Fruit fly (Drosophila melanogaster) whole organism, embryonic: ENCODE data around the gene ea.

Experiments
- Atf6 ChIP-seq: fragments of 200-800 bp; sonication (Bioruptor generic); IDR thresholded peaks from 2 replicates; pipeline ENCODE4 v1.3.6; 2022; ENCODE audit warnings: missing biosample characterization, missing genetic modification characterization
- C15 ChIP-seq: fragments of 200-800 bp; sonication (Bioruptor generic); IDR thresholded peaks from 3 replicates; pipeline ENCODE4 v1.3.6; 2022; ENCODE audit warnings: missing biosample characterization, missing genetic modification characterization
- CG11085 ChIP-seq: fragments of 200-800 bp; sonication (Bioruptor generic); IDR thresholded peaks from 2 replicates; pipeline ENCODE4 v1.3.6; 2022; ENCODE audit warnings: missing biosample characterization, missing genetic modification characterization
- CG11398 ChIP-seq: fragments of 200-800 bp; sonication (Bioruptor generic); optimal IDR thresholded peaks from 2 replicates; lab custom pipeline; 2016; ENCODE audit warnings: missing biosample characterization, missing genetic modification characterization
- CG11696 ChIP-seq: fragments of 200-800 bp; sonication (Bioruptor generic); IDR thresholded peaks from 2 replicates; pipeline ENCODE4 v1.3.6; 2022; ENCODE audit warnings: missing biosample characterization, missing genetic modification characterization
- CG12219 ChIP-seq: fragments of 200-800 bp; sonication (Bioruptor generic); optimal IDR thresholded peaks from 3 replicates; lab custom pipeline; 2018; ENCODE audit warnings: missing biosample characterization, mild to moderate bottlenecking, missing genetic modification characterization
- CG12236 ChIP-seq: fragments of 200-800 bp; sonication (Bioruptor generic); optimal IDR thresholded peaks from 2 replicates; lab custom pipeline; 2016; ENCODE audit warnings: missing biosample characterization, missing genetic modification characterization
- CG16863 ChIP-seq: fragments of 200-800 bp; sonication (Bioruptor generic); optimal IDR thresholded peaks from 3 replicates; lab custom pipeline; 2016; ENCODE audit warnings: missing biosample characterization, missing genetic modification characterization
- CG17359 ChIP-seq: fragments of 200-800 bp; sonication (Bioruptor generic); optimal IDR thresholded peaks from 3 replicates; lab custom pipeline; 2018; ENCODE audit warnings: missing biosample characterization, mild to moderate bottlenecking, missing genetic modification characterization, moderate library complexity
- CG2202 ChIP-seq: fragments of 200-800 bp; sonication (Bioruptor generic); optimal IDR thresholded peaks from 2 replicates; lab custom pipeline; 2018; ENCODE audit warnings: missing biosample characterization, mild to moderate bottlenecking, missing genetic modification characterization
- CG3065 ChIP-seq: fragments of 200-800 bp; sonication (Bioruptor generic); optimal IDR thresholded peaks from 2 replicates; lab custom pipeline; 2016; ENCODE audit warnings: missing biosample characterization, missing genetic modification characterization
- CG3281 ChIP-seq: fragments of 200-800 bp; sonication (Bioruptor generic); optimal IDR thresholded peaks from 3 replicates; lab custom pipeline; 2017; ENCODE audit warnings: missing biosample characterization, mild to moderate bottlenecking, missing genetic modification characterization
- CG33213 ChIP-seq: fragments of 200-800 bp; sonication (Bioruptor generic); optimal IDR thresholded peaks from 3 replicates; lab custom pipeline; 2016; ENCODE audit warnings: missing biosample characterization, missing genetic modification characterization
- CG3407 ChIP-seq: fragments of 200-800 bp; sonication (Bioruptor generic); optimal IDR thresholded peaks from 2 replicates; lab custom pipeline; 2018; ENCODE audit warnings: missing biosample characterization, mild to moderate bottlenecking, missing genetic modification characterization
- CG4282 ChIP-seq: fragments of 200-800 bp; sonication (Bioruptor generic); optimal IDR thresholded peaks from 2 replicates; lab custom pipeline; 2016; ENCODE audit warnings: missing biosample characterization, missing genetic modification characterization
- CG4328 ChIP-seq: fragments of 200-800 bp; sonication (Bioruptor generic); optimal IDR thresholded peaks from 3 replicates; lab custom pipeline; 2017; ENCODE audit warnings: missing biosample characterization, missing genetic modification reagents, missing genetic modification characterization
- CG4360 ChIP-seq: fragments of 200-800 bp; sonication (Bioruptor generic); IDR thresholded peaks from 2 replicates; pipeline ENCODE4 v1.3.6; 2022; ENCODE audit warnings: missing biosample characterization, missing genetic modification characterization
- CG5180 ChIP-seq: fragments of 200-800 bp; sonication (Bioruptor generic); optimal IDR thresholded peaks from 3 replicates; lab custom pipeline; 2017; ENCODE audit warnings: missing biosample characterization, missing genetic modification characterization, mild to moderate bottlenecking, moderate library complexity, missing genetic modification reagents
- CG5245 ChIP-seq: fragments of 200-800 bp; sonication (Bioruptor generic); optimal IDR thresholded peaks from 3 replicates; lab custom pipeline; 2016; ENCODE audit warnings: missing biosample characterization, missing genetic modification characterization
- CG6683 ChIP-seq: fragments of 200-800 bp; sonication (Bioruptor generic); optimal IDR thresholded peaks from 2 replicates; lab custom pipeline; 2017; ENCODE audit warnings: missing biosample characterization, mild to moderate bottlenecking, missing genetic modification characterization, missing genetic modification reagents
- CG7786 ChIP-seq: fragments of 200-800 bp; sonication (Bioruptor generic); optimal IDR thresholded peaks from 2 replicates; lab custom pipeline; 2016; ENCODE audit warnings: missing biosample characterization, missing genetic modification characterization
- CG9437 ChIP-seq: fragments of 200-800 bp; sonication (Bioruptor generic); optimal IDR thresholded peaks from 2 replicates; lab custom pipeline; 2018; ENCODE audit warnings: missing biosample characterization, mild to moderate bottlenecking, missing genetic modification characterization
- CrebB ChIP-seq: fragments of 200-800 bp; sonication (Bioruptor generic); optimal IDR thresholded peaks from 3 replicates; lab custom pipeline; 2018; ENCODE audit warnings: missing biosample characterization, mild to moderate bottlenecking, missing genetic modification characterization
- Jarid2 ChIP-seq: fragments of 200-800 bp; sonication (Bioruptor generic); optimal IDR thresholded peaks from 3 replicates; lab custom pipeline; 2017; ENCODE audit warnings: mild to moderate bottlenecking, missing biosample characterization, missing genetic modification reagents, missing genetic modification characterization
- Kr ChIP-seq: fragments of 200-800 bp; sonication (Bioruptor generic); optimal IDR thresholded peaks from 2 replicates; lab custom pipeline; 2017; ENCODE audit warnings: missing biosample characterization, mild to moderate bottlenecking, missing genetic modification characterization
- MTF-1 ChIP-seq: fragments of 200-800 bp; sonication (Bioruptor generic); optimal IDR thresholded peaks from 2 replicates; lab custom pipeline; 2018; ENCODE audit warnings: missing biosample characterization, mild to moderate bottlenecking, missing genetic modification characterization, borderline replicate concordance
- Mad ChIP-seq: fragments of 200-800 bp; sonication (Bioruptor generic); optimal IDR thresholded peaks from 2 replicates; lab custom pipeline; 2016; ENCODE audit warnings: missing biosample characterization, missing genetic modification characterization
- NFAT ChIP-seq: fragments of 200-800 bp; sonication (Bioruptor generic); IDR thresholded peaks from 2 replicates; pipeline ENCODE4 v1.3.6; 2022; ENCODE audit warnings: missing biosample characterization, missing genetic modification characterization
- Ravus ChIP-seq: fragments of 200-800 bp; sonication (Bioruptor generic); IDR thresholded peaks from 2 replicates; pipeline ENCODE4 v1.3.6; 2022; ENCODE audit warnings: missing biosample characterization, missing genetic modification characterization
- bcd ChIP-seq: fragments of 200-800 bp; sonication (Bioruptor generic); optimal IDR thresholded peaks from 2 replicates; lab custom pipeline; 2017; ENCODE audit warnings: missing biosample characterization, mild to moderate bottlenecking, missing genetic modification characterization
- cg ChIP-seq: fragments of 200-800 bp; sonication (Bioruptor generic); optimal IDR thresholded peaks from 3 replicates; lab custom pipeline; 2019; ENCODE audit warnings: missing biosample characterization, mild to moderate bottlenecking, missing genetic modification characterization, moderate library complexity
- crc ChIP-seq: fragments of 200-800 bp; sonication (Bioruptor generic); optimal IDR thresholded peaks from 2 replicates; lab custom pipeline; 2016; ENCODE audit warnings: missing biosample characterization, missing genetic modification characterization
- emc ChIP-seq: fragments of 200-800 bp; sonication (Bioruptor generic); optimal IDR thresholded peaks from 2 replicates; lab custom pipeline; 2016; ENCODE audit warnings: missing biosample characterization, missing genetic modification characterization
- fd3F ChIP-seq: fragments of 200-800 bp; sonication (Bioruptor generic); optimal IDR thresholded peaks from 2 replicates; lab custom pipeline; 2018; ENCODE audit warnings: missing biosample characterization, mild to moderate bottlenecking, missing genetic modification characterization, moderate library complexity
- fd64A ChIP-seq: fragments of 200-800 bp; sonication (Bioruptor generic); optimal IDR thresholded peaks from 3 replicates; lab custom pipeline; 2018; ENCODE audit warnings: missing biosample characterization, mild to moderate bottlenecking, missing genetic modification characterization
- fd96Cb ChIP-seq: fragments of 200-800 bp; sonication (Bioruptor generic); optimal IDR thresholded peaks from 2 replicates; lab custom pipeline; 2018; ENCODE audit warnings: missing biosample characterization, mild to moderate bottlenecking, missing genetic modification characterization, moderate library complexity
- gcm ChIP-seq: fragments of 200-800 bp; sonication (Bioruptor generic); optimal IDR thresholded peaks from 2 replicates; lab custom pipeline; 2019; ENCODE audit warnings: missing biosample characterization, mild to moderate bottlenecking, missing genetic modification characterization, moderate library complexity
- her ChIP-seq: fragments of 200-800 bp; sonication (Bioruptor generic); optimal IDR thresholded peaks from 2 replicates; lab custom pipeline; 2016; ENCODE audit warnings: missing biosample characterization, missing genetic modification characterization
- klu ChIP-seq: fragments of 200-800 bp; sonication (Bioruptor generic); IDR thresholded peaks from 2 replicates; pipeline ENCODE4 v1.3.6; 2022; ENCODE audit warnings: missing biosample characterization, missing genetic modification characterization
- lilli ChIP-seq: fragments of 200-800 bp; sonication (Bioruptor generic); optimal IDR thresholded peaks from 3 replicates; lab custom pipeline; 2016; ENCODE audit warnings: missing biosample characterization, missing genetic modification characterization
- mirr ChIP-seq: fragments of 200-800 bp; sonication (Bioruptor generic); optimal IDR thresholded peaks from 3 replicates; lab custom pipeline; 2018; ENCODE audit warnings: missing biosample characterization, mild to moderate bottlenecking, missing genetic modification characterization
- nerfin-2 ChIP-seq: fragments of 200-800 bp; sonication (Bioruptor generic); IDR thresholded peaks from 2 replicates; pipeline ENCODE4 v1.3.6; 2022; ENCODE audit warnings: missing biosample characterization, missing genetic modification characterization; ENCODE audit not compliant: partially characterized antibody
- org-1 ChIP-seq: fragments of 200-800 bp; sonication (Bioruptor generic); optimal IDR thresholded peaks from 2 replicates; lab custom pipeline; 2017; ENCODE audit warnings: missing biosample characterization, missing genetic modification characterization
- otp ChIP-seq: fragments of 200-800 bp; sonication (Bioruptor generic); IDR thresholded peaks from 3 replicates; pipeline ENCODE4, ENCODE4 v1.3.6; 2022; ENCODE audit warnings: missing biosample characterization, missing genetic modification characterization
- peb ChIP-seq: fragments of 200-800 bp; sonication (Bioruptor generic); IDR thresholded peaks from 2 replicates; pipeline ENCODE4 v1.3.6; 2022; ENCODE audit warnings: missing biosample characterization, missing genetic modification characterization
- pho ChIP-seq: fragments of 200-800 bp; sonication (Bioruptor generic); optimal IDR thresholded peaks from 2 replicates; lab custom pipeline; 2016; ENCODE audit warnings: missing biosample characterization, missing genetic modification characterization
- row ChIP-seq: fragments of 200-800 bp; sonication (Bioruptor generic); IDR thresholded peaks from 3 replicates; pipeline ENCODE4 v1.3.6; 2022; ENCODE audit warnings: missing biosample characterization, missing genetic modification characterization
- ssp ChIP-seq: fragments of 200-800 bp; sonication (Bioruptor generic); IDR thresholded peaks from 2 replicates; pipeline ENCODE4 v1.3.6; 2022; ENCODE audit warnings: missing biosample characterization, missing genetic modification characterization
- sug ChIP-seq: fragments of 200-800 bp; optimal IDR thresholded peaks from 2 replicates; lab custom pipeline; 2019; ENCODE audit warnings: missing biosample characterization, mild to moderate bottlenecking, missing genetic modification characterization, moderate library complexity
- unpg ChIP-seq: fragments of 200-800 bp; sonication (Bioruptor generic); optimal IDR thresholded peaks from 3 replicates; lab custom pipeline; 2018; ENCODE audit warnings: missing biosample characterization, mild to moderate bottlenecking, missing genetic modification characterization, moderate library complexity
- wor ChIP-seq: fragments of 200-800 bp; sonication (Bioruptor generic); IDR thresholded peaks from 2 replicates; pipeline ENCODE4 v1.3.6; 2022; ENCODE audit warnings: missing biosample characterization, missing genetic modification characterization
- yki ChIP-seq: fragments of >200 bp; optimal IDR thresholded peaks from 3 replicates; lab custom pipeline; 2018
- zf30C ChIP-seq: fragments of 200-800 bp; sonication (Bioruptor generic); optimal IDR thresholded peaks from 3 replicates; lab custom pipeline; 2018; ENCODE audit warnings: missing biosample characterization, mild to moderate bottlenecking, missing genetic modification characterization

Gene ea

dm6 chr3R:15366839-15367238, 38.3 kb downstream of the ea start (continued):
- TF ChIP-seq Atf6 (0 out of 2 replicates have a peak, but pooled peaks have one; percentile 10), wor (GFP tag; lab: Robert Waterston, UW) (no peak), CG17359 (tag; lab: Kevin White, UChicago) (peak; percentile 45), Jarid2 (GFP tag; lab: Kevin White, UChicago) (no peak), fd64A (no peak), CG11085 (no peak), CG12219 (GFP tag; lab: Kevin White, UChicago) (no peak), CG4360 (no peak), CG5245 (GFP tag; lab: Kevin White, UChicago) (no peak), NFAT (GFP tag; lab: Robert Waterston, UW) (no peak), CG7786 (GFP tag; lab: Kevin White, UChicago) (no peak), klu (GFP tag; lab: Robert Waterston, UW) (no peak), crc (GFP tag; lab: Kevin White, UChicago) (no peak), CG9437 (GFP tag; lab: Kevin White, UChicago) (no peak), bcd (GFP tag; lab: Kevin White, UChicago) (no peak), Ravus (GFP tag; lab: Robert Waterston, UW) (no peak), CG4282 (no peak), lilli (GFP tag; lab: Kevin White, UChicago) (peak; percentile 4), C15 (GFP tag; lab: Robert Waterston, UW) (no peak), yki (lab: Kevin White, UChicago) (no peak), CG3407 (GFP tag; lab: Kevin White, UChicago) (no peak), mirr (no peak), peb (no peak), sug (no peak), CG5180 (no peak), pho (no peak), org-1 (GFP tag; lab: Kevin White, UChicago) (no peak), CG4328 (no peak), CG16863 (GFP tag; lab: Kevin White, UChicago) (no peak), fd3F (GFP tag; lab: Kevin White, UChicago) (peak; percentile 8), her (GFP tag; lab: Kevin White, UChicago) (no peak), gcm (no peak), emc (GFP tag; lab: Kevin White, UChicago) (no peak), CG11398 (no peak), CG33213 (GFP tag; lab: Kevin White, UChicago) (no peak), row (peak; percentile 74), CG6683 (GFP tag; lab: Kevin White, UChicago) (peak; percentile 8), unpg (GFP tag; lab: Kevin White, UChicago) (peak; percentile 74), CG3065 (GFP tag; lab: Kevin White, UChicago) (no peak), Mad (no peak), CrebB (no peak), Kr (GFP tag; lab: Kevin White, UChicago) (no peak), fd96Cb (tag; lab: Kevin White, UChicago) (peak; percentile 29), CG12236 (GFP tag; lab: Kevin White, UChicago) (no peak), ssp (0 out of 2 replicates have a peak, but pooled peaks have one; percentile 27), CG3281 (GFP tag; lab: Kevin White, UChicago) (no peak), MTF-1 (GFP tag; lab: Kevin White, UChicago) (no peak), nerfin-2 (GFP tag; lab: Robert Waterston, UW) (no peak), CG2202 (tag; lab: Kevin White, UChicago) (no peak), otp (GFP tag; lab: Robert Waterston, UW) (no peak), CG11696 (GFP tag; lab: Robert Waterston, UW) (no peak), zf30C (GFP tag; lab: Kevin White, UChicago) (peak; percentile 56), cg (GFP tag; lab: Kevin White, UChicago) (no peak)
